Fruit fly (Drosophila melanogaster) whole organism, embryonic: ENCODE measurements around the gene eEF1delta.
A peak's percentile ranks its signal among the peaks of the same experiment; 100 is the strongest.

ENCODE experiments used
- Abd-B ChIP-seq: fragments of 200-800 bp; sonication (Bioruptor generic); optimal IDR thresholded peaks from 2 replicates; lab custom pipeline; 2018; ENCODE audit warnings: missing biosample characterization, mild to moderate bottlenecking, missing genetic modification characterization, moderate library complexity
- BEAF-32 ChIP-seq: fragments of 200-800 bp; sonication (Bioruptor generic); optimal IDR thresholded peaks from 3 replicates; lab custom pipeline; 2017; ENCODE audit warnings: missing biosample characterization, missing genetic modification characterization, mild to moderate bottlenecking, moderate library complexity, missing genetic modification reagents
- CG10274 ChIP-seq: fragments of 200-800 bp; sonication (Bioruptor generic); optimal IDR thresholded peaks from 3 replicates; lab custom pipeline; 2017; ENCODE audit warnings: missing biosample characterization, mild to moderate bottlenecking, missing genetic modification characterization
- CG10321 ChIP-seq: fragments of 200-800 bp; sonication (Bioruptor generic); IDR thresholded peaks from 2 replicates; pipeline ENCODE4 v1.3.6; 2022; ENCODE audit warnings: missing biosample characterization, missing genetic modification characterization
- CG11456 ChIP-seq: fragments of 200-800 bp; sonication (Bioruptor generic); IDR thresholded peaks from 3 replicates; pipeline ENCODE4 v1.3.6; 2022; ENCODE audit warnings: missing biosample characterization, missing genetic modification characterization
- CG11504 ChIP-seq: fragments of 200-800 bp; sonication (Bioruptor generic); optimal IDR thresholded peaks from 3 replicates; lab custom pipeline; 2019; ENCODE audit warnings: missing biosample characterization, mild to moderate bottlenecking, missing genetic modification characterization, moderate library complexity
- CG13123 ChIP-seq: fragments of 200-800 bp; sonication (Bioruptor generic); optimal IDR thresholded peaks from 2 replicates; lab custom pipeline; 2016; ENCODE audit warnings: missing biosample characterization, missing genetic modification characterization
- CG14965 ChIP-seq: fragments of 200-800 bp; sonication (Bioruptor generic); optimal IDR thresholded peaks from 2 replicates; lab custom pipeline; 2016; ENCODE audit warnings: missing biosample characterization, missing genetic modification characterization, borderline replicate concordance
- CG15696 ChIP-seq: fragments of 200-800 bp; sonication (Bioruptor generic); optimal IDR thresholded peaks from 2 replicates; lab custom pipeline; 2019; ENCODE audit warnings: missing biosample characterization, mild to moderate bottlenecking, missing genetic modification characterization, moderate library complexity
- CG17385 ChIP-seq: fragments of 200-800 bp; sonication (Bioruptor generic); optimal IDR thresholded peaks from 3 replicates; lab custom pipeline; 2018; ENCODE audit warnings: missing biosample characterization, mild to moderate bottlenecking, missing genetic modification characterization
- CG17912 ChIP-seq: fragments of 200-800 bp; sonication (Bioruptor generic); optimal IDR thresholded peaks from 2 replicates; lab custom pipeline; 2018; ENCODE audit warnings: missing biosample characterization, mild to moderate bottlenecking, missing genetic modification characterization
- CG18262 ChIP-seq: fragments of 200-800 bp; optimal IDR thresholded peaks from 3 replicates; lab custom pipeline; 2019; ENCODE audit warnings: missing biosample characterization, mild to moderate bottlenecking, missing genetic modification characterization, moderate library complexity
- CG1832 ChIP-seq: fragments of 200-800 bp; sonication (Bioruptor generic); optimal IDR thresholded peaks from 2 replicates; lab custom pipeline; 2017; ENCODE audit warnings: missing biosample characterization, mild to moderate bottlenecking, missing genetic modification characterization, inconsistent platforms
- CG2120 ChIP-seq: fragments of 200-800 bp; sonication (Bioruptor generic); optimal IDR thresholded peaks from 3 replicates; lab custom pipeline; 2016; ENCODE audit warnings: missing biosample characterization, missing genetic modification characterization
- CG3163 ChIP-seq: fragments of 200-800 bp; sonication (Bioruptor generic); optimal IDR thresholded peaks from 3 replicates; lab custom pipeline; 2016; ENCODE audit warnings: missing biosample characterization, missing genetic modification characterization
- CG34376 ChIP-seq: fragments of 200-800 bp; sonication (Bioruptor generic); optimal IDR thresholded peaks from 2 replicates; lab custom pipeline; 2018; ENCODE audit warnings: missing biosample characterization, mild to moderate bottlenecking, missing genetic modification characterization
- CG4360 ChIP-seq: fragments of 200-800 bp; sonication (Bioruptor generic); IDR thresholded peaks from 2 replicates; pipeline ENCODE4 v1.3.6; 2022; ENCODE audit warnings: missing biosample characterization, missing genetic modification characterization
- CG6813 ChIP-seq: fragments of 200-800 bp; sonication (Bioruptor generic); optimal IDR thresholded peaks from 2 replicates; lab custom pipeline; 2017; ENCODE audit warnings: missing biosample characterization, missing genetic modification characterization, mild to moderate bottlenecking, moderate library complexity, missing genetic modification reagents
- CG7745 ChIP-seq: fragments of 200-800 bp; sonication (Bioruptor generic); optimal IDR thresholded peaks from 2 replicates; lab custom pipeline; 2018; ENCODE audit warnings: missing biosample characterization, mild to moderate bottlenecking, missing genetic modification characterization, moderate library complexity
- CG7839 ChIP-seq: fragments of 200-800 bp; sonication (Bioruptor generic); optimal IDR thresholded peaks from 3 replicates; lab custom pipeline; 2018; ENCODE audit warnings: missing biosample characterization, mild to moderate bottlenecking, missing genetic modification characterization, moderate library complexity
- CG9932 ChIP-seq: fragments of 200-800 bp; sonication (Bioruptor generic); IDR thresholded peaks from 2 replicates; pipeline ENCODE4 v1.3.6; 2022; ENCODE audit warnings: missing biosample characterization, missing genetic modification characterization
- Camta ChIP-seq: fragments of 200-800 bp; sonication (Bioruptor generic); optimal IDR thresholded peaks from 2 replicates; lab custom pipeline; 2016; ENCODE audit warnings: missing biosample characterization, missing genetic modification characterization
- Fer3 ChIP-seq: fragments of 200-800 bp; sonication (Bioruptor generic); optimal IDR thresholded peaks from 2 replicates; lab custom pipeline; 2018; ENCODE audit warnings: missing biosample characterization, mild to moderate bottlenecking, missing genetic modification characterization, moderate library complexity
- HmgD ChIP-seq: fragments of 200-800 bp; sonication (Bioruptor generic); optimal IDR thresholded peaks from 3 replicates; lab custom pipeline; 2016; ENCODE audit warnings: missing biosample characterization, missing genetic modification characterization
- Kr ChIP-seq: fragments of 200-800 bp; sonication (Bioruptor generic); optimal IDR thresholded peaks from 2 replicates; lab custom pipeline; 2017; ENCODE audit warnings: missing biosample characterization, mild to moderate bottlenecking, missing genetic modification characterization
- Med ChIP-seq: fragments of 200-800 bp; sonication (Bioruptor generic); peaks from one replicate; lab custom pipeline; 2016; ENCODE audit warnings: missing biosample characterization, missing genetic modification characterization, mild to moderate bottlenecking, inconsistent platforms, moderate library complexity
- Pdp1 ChIP-seq, 2 experiments: fragments of 200-800 bp; sonication (Bioruptor generic); optimal IDR thresholded peaks; 3 replicates each; lab custom pipeline; 2016; ENCODE audit warnings: missing biosample characterization in 2 of 2, missing genetic modification characterization in 2 of 2, mild to moderate bottlenecking in 1 of 2, moderate library complexity in 1 of 2
- Sry-β ChIP-seq: fragments of 200-800 bp; sonication (Bioruptor generic); optimal IDR thresholded peaks from 2 replicates; lab custom pipeline; 2018; ENCODE audit warnings: missing biosample characterization, mild to moderate bottlenecking, missing genetic modification characterization, moderate library complexity
- bab2 ChIP-seq: fragments of 200-800 bp; sonication (Bioruptor generic); optimal IDR thresholded peaks from 2 replicates; lab custom pipeline; 2016; ENCODE audit warnings: missing biosample characterization, missing genetic modification characterization
- ci ChIP-seq: fragments of 200-800 bp; sonication (Bioruptor generic); IDR thresholded peaks from 3 replicates; pipeline ENCODE4 v1.3.6; 2022; ENCODE audit warnings: missing biosample characterization, missing genetic modification characterization
- corto ChIP-seq: fragments of 200-800 bp; sonication (Bioruptor generic); optimal IDR thresholded peaks from 2 replicates; lab custom pipeline; 2016; ENCODE audit warnings: missing biosample characterization, mild to moderate bottlenecking, missing genetic modification characterization, moderate library complexity
- crp ChIP-seq, 2 experiments: fragments of 200-800 bp; sonication (Bioruptor generic); optimal IDR thresholded peaks; 2 replicates in 1 of 2; 3 replicates in 1 of 2; lab custom pipeline; 2017; ENCODE audit warnings: missing biosample characterization in 2 of 2, missing genetic modification characterization in 2 of 2, mild to moderate bottlenecking in 1 of 2, moderate library complexity in 1 of 2
- da ChIP-seq: fragments of 200-800 bp; sonication (Bioruptor generic); optimal IDR thresholded peaks from 2 replicates; lab custom pipeline; 2016; ENCODE audit warnings: missing biosample characterization, missing genetic modification characterization
- dati ChIP-seq: fragments of 200-800 bp; sonication (Bioruptor generic); IDR thresholded peaks from 2 replicates; pipeline ENCODE4 v1.3.6; 2022; ENCODE audit warnings: missing biosample characterization, missing genetic modification characterization
- dpn ChIP-seq, 2 experiments: fragments of 200-800 bp; sonication (Bioruptor generic); optimal IDR thresholded peaks; 3 replicates each; lab custom pipeline; 2016; ENCODE audit warnings: missing biosample characterization in 2 of 2, missing genetic modification characterization in 2 of 2
- fd64A ChIP-seq: fragments of 200-800 bp; sonication (Bioruptor generic); optimal IDR thresholded peaks from 3 replicates; lab custom pipeline; 2018; ENCODE audit warnings: missing biosample characterization, mild to moderate bottlenecking, missing genetic modification characterization
- gem ChIP-seq: fragments of 200-800 bp; sonication (Bioruptor generic); optimal IDR thresholded peaks from 2 replicates; lab custom pipeline; 2019; ENCODE audit warnings: missing biosample characterization, mild to moderate bottlenecking, missing genetic modification characterization, moderate library complexity
- gsb ChIP-seq: fragments of 200-800 bp; sonication (Bioruptor generic); IDR thresholded peaks from 2 replicates; pipeline ENCODE4 v1.3.6; 2022; ENCODE audit warnings: missing biosample characterization, missing genetic modification characterization
- h ChIP-seq: fragments of >200 bp; optimal IDR thresholded peaks from 2 replicates; lab custom pipeline; 2017
- ham ChIP-seq: fragments of 200-800 bp; sonication (Bioruptor generic); IDR thresholded peaks from 2 replicates; pipeline ENCODE4 v1.3.6; 2022; ENCODE audit warnings: missing biosample characterization, missing genetic modification characterization
- kni ChIP-seq: fragments of 200-800 bp; sonication (Bioruptor generic); optimal IDR thresholded peaks from 3 replicates; lab custom pipeline; 2017; ENCODE audit warnings: mild to moderate bottlenecking, missing biosample characterization, missing genetic modification reagents, missing genetic modification characterization
- lola ChIP-seq, 3 experiments: fragments of >200 bp in 2 of 3; fragments of 200-800 bp in 1 of 3; sonication (Bioruptor generic) in 1 of 3; optimal IDR thresholded peaks; 2 replicates each; lab custom pipeline; 2017 to 2019; ENCODE audit warnings: missing biosample characterization in 3 of 3, missing genetic modification characterization in 3 of 3, mild to moderate bottlenecking in 1 of 3, moderate library complexity in 1 of 3
- pfk ChIP-seq: fragments of 200-800 bp; sonication (Bioruptor generic); optimal IDR thresholded peaks from 2 replicates; lab custom pipeline; 2018; ENCODE audit warnings: missing biosample characterization, mild to moderate bottlenecking, missing genetic modification characterization, moderate library complexity
- row ChIP-seq: fragments of 200-800 bp; sonication (Bioruptor generic); IDR thresholded peaks from 3 replicates; pipeline ENCODE4 v1.3.6; 2022; ENCODE audit warnings: missing biosample characterization, missing genetic modification characterization
- sd ChIP-seq: fragments of 200-800 bp; sonication (Bioruptor generic); optimal IDR thresholded peaks from 3 replicates; lab custom pipeline; 2018; ENCODE audit warnings: missing biosample characterization, mild to moderate bottlenecking, missing genetic modification characterization, moderate library complexity
- shn ChIP-seq: fragments of 200-800 bp; sonication (Bioruptor generic); optimal IDR thresholded peaks from 3 replicates; lab custom pipeline; 2016; ENCODE audit warnings: missing biosample characterization, missing genetic modification characterization
- sqz ChIP-seq: fragments of 200-800 bp; sonication (Bioruptor generic); optimal IDR thresholded peaks from 3 replicates; lab custom pipeline; 2018; ENCODE audit warnings: missing biosample characterization, mild to moderate bottlenecking, missing genetic modification characterization
- sr ChIP-seq: fragments of 200-800 bp; sonication (Bioruptor generic); IDR thresholded peaks from 3 replicates; pipeline ENCODE4 v1.3.6; 2022; ENCODE audit warnings: missing biosample characterization, missing genetic modification characterization
- tna ChIP-seq: fragments of 200-800 bp; sonication (Bioruptor generic); IDR thresholded peaks from 2 replicates; pipeline ENCODE4 v1.3.6; 2022; ENCODE audit warnings: missing biosample characterization, missing genetic modification characterization; ENCODE audit not compliant: partially characterized antibody
- z ChIP-seq: fragments of 200-800 bp; sonication (Bioruptor generic); IDR thresholded peaks from 3 replicates; pipeline ENCODE4 v1.3.6; 2022; ENCODE audit warnings: missing biosample characterization, missing genetic modification characterization
- zen2 ChIP-seq: fragments of 200-800 bp; sonication (Bioruptor generic); IDR thresholded peaks from 3 replicates; pipeline ENCODE4 v1.3.6; 2022; ENCODE audit warnings: missing biosample characterization, missing genetic modification characterization; ENCODE audit not compliant: partially characterized antibody

The eEF1delta gene

DNA sequence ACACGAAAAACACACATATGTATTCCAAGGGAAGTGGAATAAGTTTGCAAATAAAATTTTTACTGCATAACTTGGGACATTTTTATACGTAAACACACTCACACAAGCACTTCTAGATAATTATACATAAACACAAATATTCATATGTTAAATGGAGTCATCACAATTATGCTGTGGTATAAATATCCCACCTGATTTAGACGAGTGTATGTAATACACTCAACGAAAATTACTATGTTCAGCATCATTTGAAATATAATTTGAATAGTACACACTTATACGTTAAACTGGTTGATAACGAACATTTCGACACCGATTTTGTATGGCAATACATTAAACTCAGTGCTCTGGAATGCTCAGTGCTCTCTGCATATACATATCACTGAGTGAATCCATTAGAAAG lies 1.2 kb upstream of the eEF1delta start (continued):
- peak; percentile 84 for TF ChIP-seq sd
- TF ChIP-seq shn (GFP tag; lab: Kevin White, UChicago): peak; percentile 40
- no peak for TF ChIP-seq dati (GFP tag; lab: Robert Waterston, UW)
- no peak for TF ChIP-seq tna
- TF ChIP-seq CG18262: peak; percentile 11
- TF ChIP-seq CG6813 (GFP tag; lab: Kevin White, UChicago): no peak
- no peak for TF ChIP-seq sqz
- TF ChIP-seq CG10321 (GFP tag; lab: Robert Waterston, UW): no peak
- TF ChIP-seq pfk (GFP tag; lab: Kevin White, UChicago): no peak
- no peak for TF ChIP-seq row (GFP tag; lab: Robert Waterston, UW)
- no peak for TF ChIP-seq CG7839
- peak; percentile 11 for TF ChIP-seq Fer3 (tag; lab: Kevin White, UChicago)
- no peak for TF ChIP-seq bab2
- TF ChIP-seq CG10274: no peak
- no peak for TF ChIP-seq ci
- peak; percentile 46 for TF ChIP-seq gem (tag; lab: Kevin White, UChicago)
- no peak for TF ChIP-seq zen2
- no peak for TF ChIP-seq CG3163 (GFP tag; lab: Kevin White, UChicago)
- TF ChIP-seq Sry-β (GFP tag; lab: Kevin White, UChicago): no peak
- TF ChIP-seq Abd-B (GFP tag; lab: Kevin White, UChicago): no peak
- peak; percentile 27 for TF ChIP-seq Camta (GFP tag; lab: Kevin White, UChicago)
- TF ChIP-seq CG14965 (GFP tag; lab: Kevin White, UChicago): no peak
- TF ChIP-seq CG4360 (GFP tag; lab: Robert Waterston, UW): no peak
- TF ChIP-seq crp (GFP tag; optimal IDR thresholded peaks at IDR 0.05; lab: Kevin White, UChicago): no peak
- TF ChIP-seq kni: peak; percentile 31
- TF ChIP-seq CG9932 (GFP tag; lab: Robert Waterston, UW): no peak
- TF ChIP-seq dpn (GFP tag; optimal IDR thresholded peaks at IDR 0.05; lab: Kevin White, UChicago): peak; percentile 25 to 32
- no peak for TF ChIP-seq z (GFP tag; lab: Robert Waterston, UW)
- no peak for TF ChIP-seq CG7745 (tag; lab: Kevin White, UChicago)
- no peak for TF ChIP-seq BEAF-32 (GFP tag; lab: Kevin White, UChicago)
- no peak for TF ChIP-seq lola (GFP tag; optimal IDR thresholded peaks at IDR 0.05; lab: Kevin White, UChicago)
- no peak for TF ChIP-seq CG17912 (GFP tag; lab: Kevin White, UChicago)
- no peak for TF ChIP-seq sr (GFP tag; lab: Robert Waterston, UW)
- no peak for TF ChIP-seq HmgD (GFP tag; lab: Kevin White, UChicago)
- no peak for TF ChIP-seq CG34376 (GFP tag; lab: Kevin White, UChicago)
- TF ChIP-seq corto (GFP tag; lab: Kevin White, UChicago): no peak
- TF ChIP-seq ham: no peak
- no peak for TF ChIP-seq CG1832 (GFP tag; lab: Kevin White, UChicago)
- TF ChIP-seq CG15696 (tag; lab: Kevin White, UChicago): no peak
- no peak for TF ChIP-seq Kr
- TF ChIP-seq CG13123: no peak
- peak in 1 of 2 experiments; percentile 28 for TF ChIP-seq Pdp1 (GFP tag; optimal IDR thresholded peaks at IDR 0.05; lab: Kevin White, UChicago)
- peak; percentile 81 for TF ChIP-seq Med (GFP tag; lab: Kevin White, UChicago)
- TF ChIP-seq h (lab: Kevin White, UChicago): no peak
- no peak for TF ChIP-seq da (GFP tag; lab: Kevin White, UChicago)
- no peak for TF ChIP-seq CG11456 (GFP tag; lab: Robert Waterston, UW)
- TF ChIP-seq CG2120 (GFP tag; lab: Kevin White, UChicago): peak; percentile 42
- TF ChIP-seq gsb (GFP tag; lab: Robert Waterston, UW): no peak
- no peak for TF ChIP-seq fd64A (GFP tag; lab: Kevin White, UChicago)
- no peak for TF ChIP-seq CG11504 (tag; lab: Kevin White, UChicago)
- peak; percentile 19 for TF ChIP-seq CG17385 (GFP tag; lab: Kevin White, UChicago)
